Fruit fly (Drosophila melanogaster): Measurements from ENCODE around the gene Ugt36E1.

Gene Ugt36E1

DNA sequence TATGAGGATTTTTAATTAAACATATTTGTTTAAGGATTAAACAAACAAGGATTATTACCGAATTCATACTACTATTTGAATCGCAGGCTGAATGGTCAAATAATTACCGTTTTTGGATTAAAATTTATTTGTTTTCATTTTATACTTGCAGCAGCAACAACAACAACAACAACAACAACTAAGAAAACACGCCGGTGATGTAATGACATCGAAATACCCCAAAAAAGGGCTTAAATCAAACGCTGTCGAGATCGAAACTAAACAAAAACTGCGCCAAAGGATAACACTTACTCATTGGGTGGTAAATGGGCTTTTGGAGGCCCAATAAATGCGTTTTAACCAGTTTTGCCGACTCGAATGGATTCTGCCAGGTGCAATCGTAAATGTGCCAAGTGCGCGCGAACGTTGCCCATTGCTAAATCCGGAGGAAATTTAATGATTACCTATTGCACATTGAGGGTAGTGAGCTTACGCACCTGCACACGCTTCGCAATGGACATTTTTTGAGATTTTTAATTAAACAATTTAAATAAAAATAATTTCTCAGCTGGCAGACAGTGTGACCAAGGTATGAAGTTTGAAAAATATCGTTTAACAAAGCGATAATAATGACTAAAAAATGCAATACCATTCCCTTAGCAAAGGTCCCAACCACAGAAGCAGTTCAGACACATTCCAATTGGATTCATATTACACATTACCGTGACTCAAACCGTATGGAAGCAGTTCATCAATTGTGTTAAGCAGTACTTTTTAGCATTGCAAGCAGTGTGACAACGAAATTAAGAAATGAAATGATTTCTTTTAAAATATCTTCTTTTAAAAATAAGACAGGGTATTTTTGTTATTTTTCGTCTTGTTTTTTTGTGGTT lies 32.3 kb downstream of the Ugt36E1 start, which contains the start of the genes CG10602 and mRpL13:
CG10602 (minus strand) TSS at position 588 of the 872 bp plus-strand sequence.
mRpL13 (minus strand) TSS at position 588 of the 872 bp plus-strand sequence.
- TF ChIP-seq CG8924 (tag; optimal IDR thresholded peaks at IDR 0.05) (peak; percentile 67), Sry-δ (GFP tag; optimal IDR thresholded peaks at IDR 0.05) (peak; percentile 54), knrl (GFP tag; IDR thresholded peaks at IDR 0.05; ENCODE audit: partially characterized antibody) (peak; percentile 77; the same call in 1 of the 3 replicates), ap (GFP tag; IDR thresholded peaks at IDR 0.05) (no peak), Pdp1 (GFP tag; optimal IDR thresholded peaks at IDR 0.05) (peak in 1 of 2 experiments; percentile 95), fd3F (GFP tag; optimal IDR thresholded peaks at IDR 0.05) (no peak), sens (GFP tag) (peak; percentile 74), fu2 (GFP tag; optimal IDR thresholded peaks at IDR 0.05) (peak; percentile 30), HmgZ (tag; optimal IDR thresholded peaks at IDR 0.05) (peak; percentile 77), Dbx (GFP tag; IDR thresholded peaks at IDR 0.05) (no peak), crol (GFP tag; IDR thresholded peaks at IDR 0.05) (no peak), ERR (GFP tag; optimal IDR thresholded peaks at IDR 0.05) (peak; percentile 17), Dek (tag; optimal IDR thresholded peaks at IDR 0.05) (peak; percentile 78), Dfd (GFP tag; optimal IDR thresholded peaks at IDR 0.05) (peak in 1 of 2 experiments; percentile 94), CG7839 (tag; optimal IDR thresholded peaks at IDR 0.05) (peak; percentile 5), amos (GFP tag; IDR thresholded peaks at IDR 0.05; ENCODE audit: partially characterized antibody) (peak; percentile 25; the same call in 1 of the 2 replicates), tio (GFP tag; optimal IDR thresholded peaks at IDR 0.05) (no peak), zen (tag; optimal IDR thresholded peaks at IDR 0.05) (peak; percentile 84), her (GFP tag; optimal IDR thresholded peaks at IDR 0.05) (peak; percentile 27), Atf6 (GFP tag; IDR thresholded peaks at IDR 0.05) (no peak), CG31365 (tag; optimal IDR thresholded peaks at IDR 0.05) (peak; percentile 99), CG17829 (tag; optimal IDR thresholded peaks at IDR 0.05) (peak; percentile 72), row (GFP tag; IDR thresholded peaks at IDR 0.05) (peak; percentile 36; the same call in 1 of the 3 replicates), pan (optimal IDR thresholded peaks at IDR 0.05) (no peak), pan (GFP tag; optimal IDR thresholded peaks at IDR 0.05 in 1 of 2, IDR thresholded peaks at IDR 0.05 in 1 of 2) (no peak), Kr (GFP tag; optimal IDR thresholded peaks at IDR 0.05) (no peak), CG3995 (GFP tag; optimal IDR thresholded peaks at IDR 0.05) (no peak), CG10959 (GFP tag; IDR thresholded peaks at IDR 0.05) (no peak), slou (GFP tag; optimal IDR thresholded peaks at IDR 0.05) (no peak), CG11504 (tag; optimal IDR thresholded peaks at IDR 0.05) (peak; percentile 61), CG6654 (GFP tag; optimal IDR thresholded peaks at IDR 0.05) (no peak), CG10366 (GFP tag; IDR thresholded peaks at IDR 0.05) (no peak), da (GFP tag; optimal IDR thresholded peaks at IDR 0.05) (no peak), Dp (GFP tag; optimal IDR thresholded peaks at IDR 0.05) (peak; percentile 66), CG15696 (tag; optimal IDR thresholded peaks at IDR 0.05) (no peak), CG2199 (GFP tag; IDR thresholded peaks at IDR 0.05) (peak; percentile 87), Opbp (GFP tag; IDR thresholded peaks at IDR 0.05; ENCODE audit: partially characterized antibody) (peak; percentile 43; the same call in 1 of the 3 replicates), Myb (GFP tag; optimal IDR thresholded peaks at IDR 0.05) (peak; percentile 72), yki (optimal IDR thresholded peaks at IDR 0.05) (peak; percentile 46), gsb-n (tag; optimal IDR thresholded peaks at IDR 0.05) (peak; percentile 19), z (GFP tag; IDR thresholded peaks at IDR 0.05) (peak; percentile 15; the same call in 1 of the 3 replicates), CG12769 (tag; optimal IDR thresholded peaks at IDR 0.05) (peak; percentile 37), CG33557 (GFP tag; optimal IDR thresholded peaks at IDR 0.05) (no peak), Sin3A (optimal IDR thresholded peaks at IDR 0.05) (peak; percentile 4), CG8359 (GFP tag; optimal IDR thresholded peaks at IDR 0.05; ENCODE audit: borderline replicate concordance) (no peak), sd (tag; optimal IDR thresholded peaks at IDR 0.05) (peak; percentile 66), Ets97D (GFP tag; optimal IDR thresholded peaks at IDR 0.05) (peak; percentile 87), CG2120 (GFP tag; optimal IDR thresholded peaks at IDR 0.05) (peak; percentile 46), shn (GFP tag; optimal IDR thresholded peaks at IDR 0.05) (peak; percentile 0)
